Fruit fly (Drosophila melanogaster) whole organism, embryonic: ENCODE measurements around the gene CG6766.
A peak's percentile ranks its signal among the peaks of the same experiment; 100 is the strongest.

ENCODE experiments used
- Abd-B ChIP-seq: fragments of 200-800 bp; sonication (Bioruptor generic); optimal IDR thresholded peaks from 2 replicates; lab custom pipeline; 2018; ENCODE audit warnings: missing biosample characterization, mild to moderate bottlenecking, missing genetic modification characterization, moderate library complexity
- CG10654 ChIP-seq: fragments of 200-800 bp; sonication (Bioruptor generic); optimal IDR thresholded peaks from 2 replicates; lab custom pipeline; 2016; ENCODE audit warnings: missing biosample characterization, missing genetic modification characterization
- CG11504 ChIP-seq: fragments of 200-800 bp; sonication (Bioruptor generic); optimal IDR thresholded peaks from 3 replicates; lab custom pipeline; 2019; ENCODE audit warnings: missing biosample characterization, mild to moderate bottlenecking, missing genetic modification characterization, moderate library complexity
- CG12769 ChIP-seq: fragments of 200-800 bp; sonication (Bioruptor generic); optimal IDR thresholded peaks from 2 replicates; lab custom pipeline; 2019; ENCODE audit warnings: missing biosample characterization, mild to moderate bottlenecking, missing genetic modification characterization, moderate library complexity
- CG15269 ChIP-seq: fragments of 200-800 bp; sonication (Bioruptor generic); optimal IDR thresholded peaks from 2 replicates; lab custom pipeline; 2018; ENCODE audit warnings: missing biosample characterization, mild to moderate bottlenecking, missing genetic modification characterization, moderate library complexity
- CG15601 ChIP-seq: fragments of 200-800 bp; sonication (Bioruptor generic); optimal IDR thresholded peaks from 3 replicates; lab custom pipeline; 2019; ENCODE audit warnings: missing biosample characterization, mild to moderate bottlenecking, missing genetic modification characterization, moderate library complexity
- CG17568 ChIP-seq: fragments of 200-800 bp; sonication (Bioruptor generic); optimal IDR thresholded peaks from 2 replicates; lab custom pipeline; 2018; ENCODE audit warnings: missing biosample characterization, mild to moderate bottlenecking, missing genetic modification characterization, moderate library complexity
- CG17912 ChIP-seq: fragments of 200-800 bp; sonication (Bioruptor generic); optimal IDR thresholded peaks from 2 replicates; lab custom pipeline; 2018; ENCODE audit warnings: missing biosample characterization, mild to moderate bottlenecking, missing genetic modification characterization
- CG1832 ChIP-seq: fragments of 200-800 bp; sonication (Bioruptor generic); optimal IDR thresholded peaks from 2 replicates; lab custom pipeline; 2017; ENCODE audit warnings: missing biosample characterization, mild to moderate bottlenecking, missing genetic modification characterization, inconsistent platforms
- CG2712 ChIP-seq: fragments of 200-800 bp; optimal IDR thresholded peaks from 3 replicates; lab custom pipeline; 2019; ENCODE audit warnings: missing biosample characterization, mild to moderate bottlenecking, missing genetic modification characterization, moderate library complexity
- CG30431 ChIP-seq: fragments of 200-800 bp; sonication (Bioruptor generic); optimal IDR thresholded peaks from 2 replicates; lab custom pipeline; 2017; ENCODE audit warnings: missing biosample characterization, missing genetic modification characterization
- CG32772 ChIP-seq: fragments of 200-800 bp; sonication (Bioruptor generic); IDR thresholded peaks from 2 replicates; pipeline ENCODE4 v1.3.6; 2022; ENCODE audit warnings: missing biosample characterization, missing genetic modification characterization
- CG33213 ChIP-seq: fragments of 200-800 bp; sonication (Bioruptor generic); optimal IDR thresholded peaks from 3 replicates; lab custom pipeline; 2016; ENCODE audit warnings: missing biosample characterization, missing genetic modification characterization
- CG3847 ChIP-seq: fragments of 200-800 bp; sonication (Bioruptor generic); IDR thresholded peaks from 2 replicates; pipeline ENCODE4 v1.3.6; 2022; ENCODE audit warnings: missing biosample characterization, missing genetic modification characterization
- CG4707 ChIP-seq: fragments of 200-800 bp; sonication (Bioruptor generic); optimal IDR thresholded peaks from 2 replicates; lab custom pipeline; 2018; ENCODE audit warnings: missing biosample characterization, mild to moderate bottlenecking, missing genetic modification characterization, moderate library complexity
- CG5245 ChIP-seq: fragments of 200-800 bp; sonication (Bioruptor generic); optimal IDR thresholded peaks from 3 replicates; lab custom pipeline; 2016; ENCODE audit warnings: missing biosample characterization, missing genetic modification characterization
- CG5953 ChIP-seq: fragments of 200-800 bp; sonication (Bioruptor generic); IDR thresholded peaks from 2 replicates; pipeline ENCODE4 v1.3.6; 2022; ENCODE audit warnings: missing biosample characterization, missing genetic modification characterization
- CG7745 ChIP-seq: fragments of 200-800 bp; sonication (Bioruptor generic); optimal IDR thresholded peaks from 2 replicates; lab custom pipeline; 2018; ENCODE audit warnings: missing biosample characterization, mild to moderate bottlenecking, missing genetic modification characterization, moderate library complexity
- CG7839 ChIP-seq: fragments of 200-800 bp; sonication (Bioruptor generic); optimal IDR thresholded peaks from 3 replicates; lab custom pipeline; 2018; ENCODE audit warnings: missing biosample characterization, mild to moderate bottlenecking, missing genetic modification characterization, moderate library complexity
- CG8089 ChIP-seq: fragments of 200-800 bp; sonication (Bioruptor generic); optimal IDR thresholded peaks from 3 replicates; lab custom pipeline; 2016; ENCODE audit warnings: missing biosample characterization, missing genetic modification characterization
- CG8388 ChIP-seq: fragments of 200-800 bp; sonication (Bioruptor generic); optimal IDR thresholded peaks from 2 replicates; lab custom pipeline; 2019; ENCODE audit warnings: missing biosample characterization, mild to moderate bottlenecking, missing genetic modification characterization, moderate library complexity
- Elba2 ChIP-seq: fragments of 200-800 bp; sonication (Bioruptor generic); optimal IDR thresholded peaks from 3 replicates; lab custom pipeline; 2016; ENCODE audit warnings: missing biosample characterization, missing genetic modification characterization
- HLHmδ ChIP-seq: fragments of 200-800 bp; sonication (Bioruptor generic); optimal IDR thresholded peaks from 2 replicates; lab custom pipeline; 2018; ENCODE audit warnings: missing biosample characterization, mild to moderate bottlenecking, missing genetic modification characterization, moderate library complexity
- Hand ChIP-seq: fragments of 200-800 bp; sonication (Bioruptor generic); optimal IDR thresholded peaks from 2 replicates; lab custom pipeline; 2017; ENCODE audit warnings: mild to moderate bottlenecking, missing biosample characterization, missing genetic modification reagents, missing genetic modification characterization
- Hmr ChIP-seq: fragments of 200-800 bp; sonication (Bioruptor generic); optimal IDR thresholded peaks from 3 replicates; lab custom pipeline; 2017; ENCODE audit warnings: mild to moderate bottlenecking, missing biosample characterization, missing genetic modification reagents, missing genetic modification characterization
- Nf-YB ChIP-seq: fragments of 200-800 bp; sonication (Bioruptor generic); optimal IDR thresholded peaks from 3 replicates; lab custom pipeline; 2019; ENCODE audit warnings: missing biosample characterization, mild to moderate bottlenecking, missing genetic modification characterization, moderate library complexity
- Poxn ChIP-seq: fragments of 200-800 bp; sonication (Bioruptor generic); IDR thresholded peaks from 2 replicates; pipeline ENCODE4 v1.3.6; 2022; ENCODE audit warnings: missing biosample characterization, missing genetic modification characterization
- Sox100B ChIP-seq: fragments of 200-800 bp; sonication (Bioruptor generic); optimal IDR thresholded peaks from 3 replicates; lab custom pipeline; 2018; ENCODE audit warnings: missing biosample characterization, mild to moderate bottlenecking, missing genetic modification characterization
- Sry-β ChIP-seq: fragments of 200-800 bp; sonication (Bioruptor generic); optimal IDR thresholded peaks from 2 replicates; lab custom pipeline; 2018; ENCODE audit warnings: missing biosample characterization, mild to moderate bottlenecking, missing genetic modification characterization, moderate library complexity
- Vsx1 ChIP-seq: fragments of 200-800 bp; sonication (Bioruptor generic); optimal IDR thresholded peaks from 2 replicates; lab custom pipeline; 2017; ENCODE audit warnings: missing biosample characterization, mild to moderate bottlenecking, missing genetic modification characterization, missing genetic modification reagents
- caup ChIP-seq: fragments of 200-800 bp; sonication (Bioruptor generic); optimal IDR thresholded peaks from 3 replicates; lab custom pipeline; 2017; ENCODE audit warnings: missing biosample characterization, mild to moderate bottlenecking, missing genetic modification characterization, moderate library complexity; ENCODE audit not compliant: severe bottlenecking
- cwo ChIP-seq: fragments of 200-800 bp; sonication (Bioruptor generic); optimal IDR thresholded peaks from 3 replicates; lab custom pipeline; 2017; ENCODE audit warnings: missing biosample characterization, missing genetic modification characterization, mild to moderate bottlenecking, moderate library complexity, missing genetic modification reagents
- dimm ChIP-seq: fragments of 200-800 bp; sonication (Bioruptor generic); IDR thresholded peaks from 2 replicates; pipeline ENCODE4 v1.3.6; 2022; ENCODE audit warnings: missing biosample characterization, missing genetic modification characterization
- fd96Cb ChIP-seq: fragments of 200-800 bp; sonication (Bioruptor generic); optimal IDR thresholded peaks from 2 replicates; lab custom pipeline; 2018; ENCODE audit warnings: missing biosample characterization, mild to moderate bottlenecking, missing genetic modification characterization, moderate library complexity
- h ChIP-seq: fragments of >200 bp; optimal IDR thresholded peaks from 2 replicates; lab custom pipeline; 2017
- hbn ChIP-seq: fragments of 200-800 bp; sonication (Bioruptor generic); IDR thresholded peaks from 2 replicates; pipeline ENCODE4 v1.3.6; 2022; ENCODE audit warnings: missing biosample characterization, missing genetic modification characterization; ENCODE audit not compliant: partially characterized antibody
- kay ChIP-seq: fragments of 200-800 bp; sonication (Bioruptor generic); optimal IDR thresholded peaks from 2 replicates; lab custom pipeline; 2016; ENCODE audit warnings: missing biosample characterization, missing genetic modification characterization
- klu ChIP-seq: fragments of 200-800 bp; sonication (Bioruptor generic); IDR thresholded peaks from 2 replicates; pipeline ENCODE4 v1.3.6; 2022; ENCODE audit warnings: missing biosample characterization, missing genetic modification characterization
- lab ChIP-seq: fragments of 200-800 bp; sonication (Bioruptor generic); optimal IDR thresholded peaks from 3 replicates; lab custom pipeline; 2017; ENCODE audit warnings: missing biosample characterization, missing genetic modification characterization, mild to moderate bottlenecking, moderate library complexity, missing genetic modification reagents
- luna ChIP-seq: fragments of 200-800 bp; sonication (Bioruptor generic); optimal IDR thresholded peaks from 2 replicates; lab custom pipeline; 2016; ENCODE audit warnings: missing biosample characterization, missing genetic modification characterization
- nerfin-2 ChIP-seq: fragments of 200-800 bp; sonication (Bioruptor generic); IDR thresholded peaks from 2 replicates; pipeline ENCODE4 v1.3.6; 2022; ENCODE audit warnings: missing biosample characterization, missing genetic modification characterization; ENCODE audit not compliant: partially characterized antibody
- nmo ChIP-seq: fragments of 200-800 bp; sonication (Bioruptor generic); optimal IDR thresholded peaks from 2 replicates; lab custom pipeline; 2018; ENCODE audit warnings: missing biosample characterization, mild to moderate bottlenecking, missing genetic modification characterization, moderate library complexity
- odd ChIP-seq: fragments of 200-800 bp; sonication (Bioruptor generic); optimal IDR thresholded peaks from 2 replicates; lab custom pipeline; 2017; ENCODE audit warnings: missing biosample characterization, mild to moderate bottlenecking, missing genetic modification characterization
- prd ChIP-seq, 3 experiments: fragments of >200 bp in 2 of 3; fragments of 200-800 bp in 1 of 3; sonication (Bioruptor generic) in 1 of 3; optimal IDR thresholded peaks in 2 of 3; IDR thresholded peaks in 1 of 3; 2 replicates in 2 of 3; 3 replicates in 1 of 3; pipeline versions ENCODE4 v1.3.6 to Lab custom; 2017 to 2022; ENCODE audit warnings: missing biosample characterization in 1 of 3, missing genetic modification characterization in 1 of 3
- repo ChIP-seq: fragments of 200-800 bp; sonication (Bioruptor generic); optimal IDR thresholded peaks from 2 replicates; lab custom pipeline; 2016; ENCODE audit warnings: missing biosample characterization, missing genetic modification characterization
- salm ChIP-seq: fragments of 200-800 bp; sonication (Bioruptor generic); optimal IDR thresholded peaks from 2 replicates; lab custom pipeline; 2018; ENCODE audit warnings: missing biosample characterization, mild to moderate bottlenecking, missing genetic modification characterization
- tll ChIP-seq, 2 experiments: fragments of 200-800 bp in 1 of 2; fragments of >200 bp in 1 of 2; sonication (Bioruptor generic) in 1 of 2; optimal IDR thresholded peaks; 2 replicates each; lab custom pipeline; 2017 to 2019; ENCODE audit warnings: missing biosample characterization in 2 of 2, missing genetic modification characterization in 2 of 2, mild to moderate bottlenecking in 1 of 2, moderate library complexity in 1 of 2

Gene CG6766

dm6 chr2L:12010100-12010876 lies 30.2 kb downstream of the CG6766 start (continued):
- TF ChIP-seq prd (optimal IDR thresholded peaks at IDR 0.05; lab: Kevin White, UChicago) (no peak), prd (GFP tag; IDR thresholded peaks at IDR 0.05; lab: Robert Waterston, UW) (no peak), h (lab: Kevin White, UChicago) (no peak), nerfin-2 (GFP tag; lab: Robert Waterston, UW) (no peak), CG10654 (GFP tag; lab: Kevin White, UChicago) (no peak), luna (GFP tag; lab: Kevin White, UChicago) (no peak), CG3847 (no peak), CG30431 (GFP tag; lab: Kevin White, UChicago) (no peak), fd96Cb (no peak), cwo (peak; percentile 84), CG8089 (no peak), Hmr (GFP tag; lab: Kevin White, UChicago) (peak; percentile 84), repo (GFP tag; lab: Kevin White, UChicago) (peak; percentile 19), CG11504 (tag; lab: Kevin White, UChicago) (peak; percentile 99), nmo (peak; percentile 13), CG1832 (GFP tag; lab: Kevin White, UChicago) (peak; percentile 90), odd (GFP tag; lab: Kevin White, UChicago) (peak; percentile 74), Abd-B (GFP tag; lab: Kevin White, UChicago) (no peak), Elba2 (GFP tag; lab: Kevin White, UChicago) (peak; percentile 100), lab (GFP tag; lab: Kevin White, UChicago) (peak; percentile 45), CG32772 (GFP tag; lab: Robert Waterston, UW) (no peak), Sry-β (GFP tag; lab: Kevin White, UChicago) (peak; percentile 36), Hand (GFP tag; lab: Kevin White, UChicago) (peak; percentile 17), CG7745 (tag; lab: Kevin White, UChicago) (no peak), Nf-YB (GFP tag; lab: Kevin White, UChicago) (peak; percentile 100), CG4707 (GFP tag; lab: Kevin White, UChicago) (peak; percentile 91), CG5953 (GFP tag; lab: Robert Waterston, UW) (no peak), CG12769 (tag; lab: Kevin White, UChicago) (peak; percentile 97), tll (GFP tag; optimal IDR thresholded peaks at IDR 0.05; lab: Kevin White, UChicago) (peak in 1 of 2 experiments; percentile 37), CG17568 (peak; percentile 51), kay (GFP tag; lab: Kevin White, UChicago) (peak; percentile 20), CG5245 (GFP tag; lab: Kevin White, UChicago) (no peak), hbn (GFP tag; lab: Robert Waterston, UW) (no peak), CG15601 (tag; lab: Kevin White, UChicago) (peak; percentile 100), Vsx1 (GFP tag; lab: Kevin White, UChicago) (peak; percentile 43), CG8388 (peak; percentile 16), CG15269 (no peak), Poxn (GFP tag; lab: Robert Waterston, UW) (no peak), CG33213 (GFP tag; lab: Kevin White, UChicago) (no peak), salm (tag; lab: Kevin White, UChicago) (peak; percentile 12), CG7839 (tag; lab: Kevin White, UChicago) (no peak), CG17912 (GFP tag; lab: Kevin White, UChicago) (peak; percentile 38), caup (peak; percentile 6), klu (no peak), CG2712 (peak; percentile 2), Sox100B (no peak), dimm (GFP tag; lab: Robert Waterston, UW) (no peak), HLHmδ (GFP tag; lab: Kevin White, UChicago) (peak; percentile 68)
